Fruit fly (Drosophila melanogaster) whole organism, embryonic: Measurements from ENCODE around the gene E23.

Experiments
- Awh ChIP-seq: fragments of 200-800 bp; sonication (Bioruptor generic); IDR thresholded peaks from 2 replicates; pipeline ENCODE4, ENCODE4 v1.3.6; 2022; ENCODE audit warnings: missing biosample characterization, missing genetic modification characterization
- CG10543 ChIP-seq: fragments of 200-800 bp; sonication (Bioruptor generic); optimal IDR thresholded peaks from 3 replicates; lab custom pipeline; 2017; ENCODE audit warnings: missing biosample characterization, mild to moderate bottlenecking, missing genetic modification characterization, moderate library complexity
- CG10565 ChIP-seq: fragments of 200-800 bp; sonication (Bioruptor generic); optimal IDR thresholded peaks from 3 replicates; lab custom pipeline; 2016; ENCODE audit warnings: missing biosample characterization, mild to moderate bottlenecking, missing genetic modification characterization
- CG11504 ChIP-seq: fragments of 200-800 bp; sonication (Bioruptor generic); optimal IDR thresholded peaks from 3 replicates; lab custom pipeline; 2019; ENCODE audit warnings: missing biosample characterization, mild to moderate bottlenecking, missing genetic modification characterization, moderate library complexity
- CG11695 ChIP-seq: fragments of 200-800 bp; sonication (Bioruptor generic); IDR thresholded peaks from 3 replicates; pipeline ENCODE4 v1.3.6; 2022; ENCODE audit warnings: missing biosample characterization, missing genetic modification characterization
- CG13287 ChIP-seq: fragments of 200-800 bp; sonication (Bioruptor generic); IDR thresholded peaks from 2 replicates; pipeline ENCODE4 v1.3.6; 2022; ENCODE audit warnings: missing biosample characterization, missing genetic modification characterization; ENCODE audit not compliant: partially characterized antibody
- CG16813 ChIP-seq: fragments of 200-800 bp; sonication (Bioruptor generic); IDR thresholded peaks from 3 replicates; pipeline ENCODE4 v1.3.6; 2022; ENCODE audit warnings: missing biosample characterization, missing genetic modification characterization; ENCODE audit not compliant: partially characterized antibody
- CG17361 ChIP-seq: fragments of 200-800 bp; sonication (Bioruptor generic); IDR thresholded peaks from 3 replicates; pipeline ENCODE4 v1.3.6; 2022; ENCODE audit warnings: missing biosample characterization, missing genetic modification characterization
- CG17568 ChIP-seq: fragments of 200-800 bp; sonication (Bioruptor generic); optimal IDR thresholded peaks from 2 replicates; lab custom pipeline; 2018; ENCODE audit warnings: missing biosample characterization, mild to moderate bottlenecking, missing genetic modification characterization, moderate library complexity
- CG17912 ChIP-seq: fragments of 200-800 bp; sonication (Bioruptor generic); optimal IDR thresholded peaks from 2 replicates; lab custom pipeline; 2018; ENCODE audit warnings: missing biosample characterization, mild to moderate bottlenecking, missing genetic modification characterization
- CG3838 ChIP-seq: fragments of 200-800 bp; sonication (Bioruptor generic); optimal IDR thresholded peaks from 3 replicates; lab custom pipeline; 2016; ENCODE audit warnings: missing biosample characterization, missing genetic modification characterization
- CG6689 ChIP-seq: fragments of 200-800 bp; sonication (Bioruptor generic); IDR thresholded peaks from 2 replicates; pipeline ENCODE4 v1.3.6; 2022; ENCODE audit warnings: missing biosample characterization, missing genetic modification characterization
- CG6854 ChIP-seq: fragments of 200-800 bp; sonication (Bioruptor generic); optimal IDR thresholded peaks from 3 replicates; lab custom pipeline; 2017; ENCODE audit warnings: missing biosample characterization, mild to moderate bottlenecking, missing genetic modification characterization
- CG7271 ChIP-seq: fragments of 200-800 bp; sonication (Bioruptor generic); optimal IDR thresholded peaks from 2 replicates; lab custom pipeline; 2018; ENCODE audit warnings: missing biosample characterization, mild to moderate bottlenecking, missing genetic modification characterization, moderate library complexity
- CG7556 ChIP-seq: fragments of 200-800 bp; sonication (Bioruptor generic); optimal IDR thresholded peaks from 2 replicates; lab custom pipeline; 2017; ENCODE audit warnings: missing biosample characterization, mild to moderate bottlenecking, missing genetic modification characterization
- CG7963 ChIP-seq: fragments of 200-800 bp; sonication (Bioruptor generic); IDR thresholded peaks from 3 replicates; pipeline ENCODE4 v1.3.6; 2022; ENCODE audit warnings: missing biosample characterization, missing genetic modification characterization; ENCODE audit not compliant: partially characterized antibody
- CG8290 ChIP-seq, 3 experiments: fragments of 200-800 bp; sonication (Bioruptor generic); optimal IDR thresholded peaks; 2 replicates each; lab custom pipeline; 2016 to 2019; ENCODE audit warnings: missing biosample characterization in 3 of 3, missing genetic modification characterization in 3 of 3, mild to moderate bottlenecking in 2 of 3, moderate library complexity in 1 of 3
- CG9876 ChIP-seq: fragments of 200-800 bp; sonication (Bioruptor generic); optimal IDR thresholded peaks from 2 replicates; lab custom pipeline; 2016; ENCODE audit warnings: missing biosample characterization, missing genetic modification characterization
- Ets65A ChIP-seq: fragments of 200-800 bp; sonication (Bioruptor generic); peaks from one replicate; lab custom pipeline; 2016; ENCODE audit warnings: missing biosample characterization, missing genetic modification characterization
- GATAe ChIP-seq: fragments of 200-800 bp; sonication (Bioruptor generic); conservative IDR thresholded peaks from 2 replicates; pipeline ENCODE4 v1.3.6; 2022; ENCODE audit warnings: missing biosample characterization, missing genetic modification characterization
- HmgD ChIP-seq: fragments of 200-800 bp; sonication (Bioruptor generic); optimal IDR thresholded peaks from 3 replicates; lab custom pipeline; 2016; ENCODE audit warnings: missing biosample characterization, missing genetic modification characterization
- Hr3 ChIP-seq: fragments of 200-800 bp; sonication (Bioruptor generic); optimal IDR thresholded peaks from 3 replicates; lab custom pipeline; 2016; ENCODE audit warnings: missing biosample characterization, missing genetic modification characterization
- MBD-R2 ChIP-seq: fragments of 200-800 bp; sonication (Bioruptor generic); IDR thresholded peaks from 2 replicates; pipeline ENCODE4 v1.3.6; 2022; ENCODE audit warnings: missing biosample characterization, missing genetic modification characterization
- Myb ChIP-seq: fragments of 200-800 bp; sonication (Bioruptor generic); optimal IDR thresholded peaks from 2 replicates; lab custom pipeline; 2016; ENCODE audit warnings: missing biosample characterization, missing genetic modification characterization
- Nf-YA ChIP-seq: fragments of 200-800 bp; sonication (Bioruptor generic); IDR thresholded peaks from 2 replicates; pipeline ENCODE4 v1.3.6; 2022; ENCODE audit warnings: missing biosample characterization, missing genetic modification characterization
- Oli ChIP-seq: fragments of 200-800 bp; sonication (Bioruptor generic); optimal IDR thresholded peaks from 2 replicates; lab custom pipeline; 2018; ENCODE audit warnings: missing biosample characterization, mild to moderate bottlenecking, missing genetic modification characterization, moderate library complexity
- Opbp ChIP-seq: fragments of 200-800 bp; sonication (Bioruptor generic); IDR thresholded peaks from 3 replicates; pipeline ENCODE4 v1.3.6; 2022; ENCODE audit warnings: missing biosample characterization, missing genetic modification characterization; ENCODE audit not compliant: partially characterized antibody
- Rfx ChIP-seq: fragments of 200-800 bp; sonication (Bioruptor generic); IDR thresholded peaks from 2 replicates; pipeline ENCODE4 v1.3.6; 2022; ENCODE audit warnings: missing biosample characterization, missing genetic modification characterization
- Sin3A ChIP-seq: fragments of >200 bp; optimal IDR thresholded peaks from 2 replicates; lab custom pipeline; 2018
- Six4 ChIP-seq: fragments of 200-800 bp; sonication (Bioruptor generic); optimal IDR thresholded peaks from 2 replicates; lab custom pipeline; 2016; ENCODE audit warnings: missing biosample characterization, missing genetic modification characterization
- aop ChIP-seq: fragments of 200-800 bp; sonication (Bioruptor generic); IDR thresholded peaks from 2 replicates; pipeline ENCODE4 v1.3.6; 2022; ENCODE audit warnings: missing biosample characterization, missing genetic modification characterization
- ase ChIP-seq: fragments of 200-800 bp; sonication (Bioruptor generic); IDR thresholded peaks from 3 replicates; pipeline ENCODE4 v1.3.6; 2022; ENCODE audit warnings: missing biosample characterization, missing genetic modification characterization
- bcd ChIP-seq: fragments of 200-800 bp; sonication (Bioruptor generic); optimal IDR thresholded peaks from 2 replicates; lab custom pipeline; 2017; ENCODE audit warnings: missing biosample characterization, mild to moderate bottlenecking, missing genetic modification characterization
- bigmax ChIP-seq: fragments of 200-800 bp; sonication (Bioruptor generic); optimal IDR thresholded peaks from 2 replicates; lab custom pipeline; 2018; ENCODE audit warnings: missing biosample characterization, mild to moderate bottlenecking, missing genetic modification characterization
- caup ChIP-seq: fragments of 200-800 bp; sonication (Bioruptor generic); optimal IDR thresholded peaks from 3 replicates; lab custom pipeline; 2017; ENCODE audit warnings: missing biosample characterization, mild to moderate bottlenecking, missing genetic modification characterization, moderate library complexity; ENCODE audit not compliant: severe bottlenecking
- chm ChIP-seq: fragments of 200-800 bp; sonication (Bioruptor generic); IDR thresholded peaks from 2 replicates; pipeline ENCODE4 v1.3.6; 2022; ENCODE audit warnings: missing biosample characterization, missing genetic modification characterization
- disco-r ChIP-seq: fragments of 200-800 bp; sonication (Bioruptor generic); optimal IDR thresholded peaks from 2 replicates; lab custom pipeline; 2016; ENCODE audit warnings: missing biosample characterization, missing genetic modification characterization
- esg ChIP-seq: fragments of 200-800 bp; sonication (Bioruptor generic); conservative IDR thresholded peaks from 2 replicates; pipeline ENCODE4 v1.3.6; 2022; ENCODE audit warnings: missing biosample characterization, missing genetic modification characterization
- gce ChIP-seq: fragments of 200-800 bp; sonication (Bioruptor generic); IDR thresholded peaks from 3 replicates; pipeline ENCODE4 v1.3.6; 2022; ENCODE audit warnings: missing biosample characterization, missing genetic modification characterization
- pita ChIP-seq: fragments of 200-800 bp; sonication (Bioruptor generic); optimal IDR thresholded peaks from 2 replicates; lab custom pipeline; 2017; ENCODE audit warnings: missing biosample characterization, mild to moderate bottlenecking, missing genetic modification characterization
- pnt ChIP-seq: fragments of 200-800 bp; sonication (Bioruptor generic); optimal IDR thresholded peaks from 3 replicates; lab custom pipeline; 2016; ENCODE audit warnings: missing biosample characterization, missing genetic modification characterization
- pros ChIP-seq: fragments of 200-800 bp; sonication (Bioruptor generic); optimal IDR thresholded peaks from 3 replicates; lab custom pipeline; 2019; ENCODE audit warnings: missing biosample characterization, mild to moderate bottlenecking, missing genetic modification characterization, moderate library complexity
- sima ChIP-seq: fragments of 200-800 bp; sonication (Bioruptor generic); optimal IDR thresholded peaks from 2 replicates; lab custom pipeline; 2016; ENCODE audit warnings: missing biosample characterization, missing genetic modification characterization
- slou ChIP-seq: fragments of 200-800 bp; sonication (Bioruptor generic); optimal IDR thresholded peaks from 3 replicates; lab custom pipeline; 2016; ENCODE audit warnings: missing biosample characterization, missing genetic modification characterization
- sna ChIP-seq: fragments of 200-800 bp; sonication (Bioruptor generic); IDR thresholded peaks from 2 replicates; pipeline ENCODE4 v1.3.6; 2022; ENCODE audit warnings: missing biosample characterization, missing genetic modification characterization; ENCODE audit not compliant: partially characterized antibody
- sr ChIP-seq: fragments of 200-800 bp; sonication (Bioruptor generic); IDR thresholded peaks from 3 replicates; pipeline ENCODE4 v1.3.6; 2022; ENCODE audit warnings: missing biosample characterization, missing genetic modification characterization
- twi ChIP-seq: fragments of 200-800 bp; optimal IDR thresholded peaks from 2 replicates; lab custom pipeline; 2019; ENCODE audit warnings: missing biosample characterization, mild to moderate bottlenecking, missing genetic modification characterization, moderate library complexity
- vnd ChIP-seq: fragments of 200-800 bp; sonication (Bioruptor generic); IDR thresholded peaks from 3 replicates; pipeline ENCODE4 v1.3.6; 2022; ENCODE audit warnings: missing biosample characterization, missing genetic modification characterization; ENCODE audit not compliant: partially characterized antibody
- zen ChIP-seq: fragments of 200-800 bp; sonication (Bioruptor generic); optimal IDR thresholded peaks from 3 replicates; lab custom pipeline; 2018; ENCODE audit warnings: missing biosample characterization, mild to moderate bottlenecking, missing genetic modification characterization, moderate library complexity

Gene E23

dm6 chr2L:3301755-3302499, 52.7 kb downstream of the E23 start (continued):
- peak; percentile 100 for TF ChIP-seq CG9876 (GFP tag; lab: Kevin White, UChicago)
- peak; percentile 94 for TF ChIP-seq Nf-YA (GFP tag; lab: Robert Waterston, UW)
- peak; percentile 47; the same call in 1 of the 3 replicates for TF ChIP-seq Opbp
- peak; percentile 99 for TF ChIP-seq zen (tag; lab: Kevin White, UChicago)
- peak; percentile 99 for TF ChIP-seq aop
- TF ChIP-seq CG16813 = no peak
- TF ChIP-seq chm (GFP tag; lab: Robert Waterston, UW) = peak; percentile 100
- TF ChIP-seq CG6854 = peak; percentile 99
- TF ChIP-seq Myb (GFP tag; lab: Kevin White, UChicago) = peak; percentile 97
- TF ChIP-seq bigmax (GFP tag; lab: Kevin White, UChicago) = peak; percentile 85
- peak; percentile 99 for TF ChIP-seq Oli (tag; lab: Kevin White, UChicago)
- peak; percentile 100 for TF ChIP-seq CG7556 (GFP tag; lab: Kevin White, UChicago)
- TF ChIP-seq CG3838 (GFP tag; lab: Kevin White, UChicago) = peak; percentile 98
- TF ChIP-seq ase (GFP tag; lab: Robert Waterston, UW) = peak; percentile 98
- peak; percentile 99 for TF ChIP-seq CG17912 (GFP tag; lab: Kevin White, UChicago)
- peak; percentile 100 for TF ChIP-seq CG10543 (GFP tag; lab: Kevin White, UChicago)
- TF ChIP-seq CG8290 (GFP tag; optimal IDR thresholded peaks at IDR 0.05; lab: Kevin White, UChicago) = peak; percentile 100
- peak; percentile 99 to 100 for TF ChIP-seq CG8290 (tag; optimal IDR thresholded peaks at IDR 0.05; lab: Kevin White, UChicago)
- TF ChIP-seq disco-r (GFP tag; lab: Kevin White, UChicago) = peak; percentile 99
- peak; percentile 100 for TF ChIP-seq Ets65A
- TF ChIP-seq sna (GFP tag; lab: Robert Waterston, UW) = peak; percentile 37; the same call in 1 of the 2 replicates
- peak; percentile 97 for TF ChIP-seq CG7271
- TF ChIP-seq GATAe (GFP tag; lab: Robert Waterston, UW) = peak; percentile 99
- TF ChIP-seq CG6689 (GFP tag; lab: Robert Waterston, UW) = peak; percentile 99
- peak; percentile 98 for TF ChIP-seq gce (GFP tag; lab: Robert Waterston, UW)
- peak; percentile 100 for TF ChIP-seq MBD-R2 (GFP tag; lab: Robert Waterston, UW)
- peak; percentile 95 for TF ChIP-seq pros (GFP tag; lab: Kevin White, UChicago)
- no peak for TF ChIP-seq pita (GFP tag; lab: Kevin White, UChicago)
- peak; percentile 47; the same call in 1 of the 2 replicates for TF ChIP-seq CG13287
- peak; percentile 99 for TF ChIP-seq esg (GFP tag; lab: Robert Waterston, UW)
- TF ChIP-seq slou (GFP tag; lab: Kevin White, UChicago) = peak; percentile 99
- peak; percentile 99 for TF ChIP-seq CG17568 (GFP tag; lab: Kevin White, UChicago)
- TF ChIP-seq Awh = peak; percentile 99
- peak; percentile 93 for TF ChIP-seq sr (GFP tag; lab: Robert Waterston, UW)
- peak; percentile 98 for TF ChIP-seq CG10565 (GFP tag; lab: Kevin White, UChicago)
- TF ChIP-seq CG11504 (tag; lab: Kevin White, UChicago) = peak; percentile 98
- TF ChIP-seq twi = peak; percentile 100
- peak; percentile 99 for TF ChIP-seq sima
- TF ChIP-seq CG7963 = no peak
- peak; percentile 100 for TF ChIP-seq pnt (GFP tag; lab: Kevin White, UChicago)
- peak; percentile 100 for TF ChIP-seq Six4
- TF ChIP-seq Rfx (GFP tag; lab: Robert Waterston, UW) = peak; percentile 100
- TF ChIP-seq CG11695 = peak; percentile 98
- no peak for TF ChIP-seq Sin3A (lab: Kevin White, UChicago)
- TF ChIP-seq bcd (GFP tag; lab: Kevin White, UChicago) = peak; percentile 100
- no peak for TF ChIP-seq vnd (GFP tag; lab: Robert Waterston, UW)
- TF ChIP-seq HmgD (GFP tag; lab: Kevin White, UChicago) = peak; percentile 100
- peak; percentile 99 for TF ChIP-seq Hr3
- TF ChIP-seq caup (GFP tag; lab: Kevin White, UChicago) = peak; percentile 100
- TF ChIP-seq CG17361 (GFP tag; lab: Robert Waterston, UW) = peak; percentile 100
